Fruit fly (Drosophila melanogaster) whole organism, prepupa: ENCODE measurements around the gene MtnE.
A peak's percentile ranks its signal among the peaks of the same experiment; 100 is the strongest.

Source experiments
- CG10631 ChIP-seq: fragments of 200-800 bp; sonication (Bioruptor generic); optimal IDR thresholded peaks from 2 replicates; lab custom pipeline; 2016; ENCODE audit warnings: missing biosample characterization, missing genetic modification characterization
- CG1621 ChIP-seq: fragments of 200-800 bp; sonication (Bioruptor generic); optimal IDR thresholded peaks from 3 replicates; lab custom pipeline; 2018; ENCODE audit warnings: missing biosample characterization, mild to moderate bottlenecking, missing genetic modification characterization
- CG6276 ChIP-seq: fragments of 200-800 bp; sonication (Bioruptor generic); optimal IDR thresholded peaks from 2 replicates; lab custom pipeline; 2017; ENCODE audit warnings: missing biosample characterization, mild to moderate bottlenecking, missing genetic modification characterization
- Ets21C ChIP-seq: fragments of 200-800 bp; sonication (Bioruptor generic); optimal IDR thresholded peaks from 3 replicates; lab custom pipeline; 2016; ENCODE audit warnings: missing biosample characterization, missing genetic modification characterization

dm6 chr3R:20557114-20557414, 22.6 kb upstream of the MtnE start:
- TF ChIP-seq CG6276 (GFP tag; lab: Kevin White, UChicago): peak; percentile 16
- no peak for TF ChIP-seq Ets21C (GFP tag; lab: Kevin White, UChicago)
- no peak for TF ChIP-seq CG10631 (GFP tag; lab: Kevin White, UChicago)
- no peak for TF ChIP-seq CG1621 (tag; lab: Kevin White, UChicago)
